Fruit fly (Drosophila melanogaster) Kc167 (cell line): ENCODE data around the gene CG31174.

Experiments used
- Myc ChIP-seq: fragments of >200 bp; optimal IDR thresholded peaks from 2 replicates; lab custom pipeline; 2017; ENCODE audit warnings: missing external identifiers
- Sin3A ChIP-seq: fragments of >200 bp; optimal IDR thresholded peaks from 2 replicates; lab custom pipeline; 2018; ENCODE audit warnings: missing external identifiers
- h ChIP-seq: fragments of >200 bp; optimal IDR thresholded peaks from 3 replicates; lab custom pipeline; 2018; ENCODE audit warnings: missing external identifiers
- insv ChIP-seq: fragments of >200 bp; optimal IDR thresholded peaks from 3 replicates; lab custom pipeline; 2018; ENCODE audit warnings: missing external identifiers
- psq ChIP-seq: fragments of >200 bp; optimal IDR thresholded peaks from 2 replicates; lab custom pipeline; 2017; ENCODE audit warnings: missing external identifiers

DNA sequence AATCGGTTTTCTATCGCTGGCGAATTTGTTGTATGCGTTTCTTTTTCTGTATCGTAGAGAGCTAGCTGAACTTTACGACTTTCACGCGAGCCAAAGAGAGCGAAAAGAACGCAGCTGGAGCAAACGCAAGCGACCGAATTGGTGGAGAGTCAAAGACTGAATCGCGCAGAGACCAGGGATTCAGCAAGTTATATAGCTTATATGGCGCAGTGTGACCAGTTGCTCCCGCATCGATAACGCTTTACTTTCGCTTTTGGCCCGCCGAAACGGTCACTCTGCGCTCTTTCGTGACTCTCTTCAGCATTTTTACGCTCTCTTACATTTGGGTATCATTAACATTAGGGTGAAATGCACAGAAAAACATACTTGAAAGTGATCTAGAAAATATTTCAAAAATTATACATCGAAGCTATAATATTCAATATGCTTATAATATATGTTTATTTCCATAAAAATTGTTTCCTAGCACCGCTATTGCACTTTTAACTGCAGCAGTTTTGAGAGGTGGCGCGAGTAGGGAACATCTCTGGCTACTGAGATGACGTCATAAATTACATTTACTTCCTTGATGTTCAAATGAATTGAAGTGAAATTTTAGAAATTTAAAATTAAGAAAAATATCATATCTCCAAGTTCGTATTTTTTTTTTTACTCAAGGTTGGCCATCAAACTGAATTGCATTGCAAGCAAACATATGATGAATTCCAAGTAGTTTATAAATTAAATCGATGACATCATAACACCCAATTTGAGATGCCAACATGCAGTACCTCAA, 13.0 kb downstream of the CG31174 start, which contains the start of gene glec:
- no peak for TF ChIP-seq Myc (lab: Kevin White, UChicago)
- TF ChIP-seq h: no peak
- TF ChIP-seq insv (lab: Kevin White, UChicago): no peak
- no peak for TF ChIP-seq psq (lab: Kevin White, UChicago)
- no peak for TF ChIP-seq Sin3A (lab: Kevin White, UChicago)
